ENCODE assay signal across 1 fruit fly cellular context in genomic region chr3R:9502416-9502763, dm6.
TF ChIP-seq lines count a peak whose summit lies in the region.

RhoL (minus strand) TSS chr3R:9502581.

TF ChIP-seq in whole organism, embryonic, 481 proteins besides CTCF, POLR2A, EP300 and RAD21 (continued from another document and continues in another):
- TF ChIP-seq CG5953 (GFP tag; IDR thresholded peaks at IDR 0.05; lab: Robert Waterston, UW) (0 out of 2 replicates have a peak, but pooled peaks have one; percentile 8), CG4360 (GFP tag; IDR thresholded peaks at IDR 0.05; lab: Robert Waterston, UW) (no peak), dati (GFP tag; IDR thresholded peaks at IDR 0.05; lab: Robert Waterston, UW) (no peak), bcd (GFP tag; optimal IDR thresholded peaks at IDR 0.05; lab: Kevin White, UChicago) (no peak), p53 (GFP tag; optimal IDR thresholded peaks at IDR 0.05; lab: Kevin White, UChicago) (no peak), CG2116 (GFP tag; optimal IDR thresholded peaks at IDR 0.05; lab: Kevin White, UChicago) (no peak), ac (GFP tag; optimal IDR thresholded peaks at IDR 0.05; lab: Kevin White, UChicago) (no peak), CoRest (tag; optimal IDR thresholded peaks at IDR 0.05; lab: Kevin White, UChicago) (no peak), CG7556 (GFP tag; optimal IDR thresholded peaks at IDR 0.05; lab: Kevin White, UChicago) (no peak), CG9876 (GFP tag; optimal IDR thresholded peaks at IDR 0.05; lab: Kevin White, UChicago) (no peak), stwl (tag; optimal IDR thresholded peaks at IDR 0.05; lab: Kevin White, UChicago) (no peak), vfl (GFP tag; optimal IDR thresholded peaks at IDR 0.05; lab: Kevin White, UChicago) (no peak), odd (GFP tag; optimal IDR thresholded peaks at IDR 0.05; lab: Kevin White, UChicago) (no peak), ara (GFP tag; IDR thresholded peaks at IDR 0.05; lab: Robert Waterston, UW) (no peak), CG12155 (GFP tag; optimal IDR thresholded peaks at IDR 0.05; lab: Kevin White, UChicago) (no peak), CG9797 (GFP tag; optimal IDR thresholded peaks at IDR 0.05; lab: Kevin White, UChicago) (no peak), CG10274 (GFP tag; optimal IDR thresholded peaks at IDR 0.05; lab: Kevin White, UChicago) (no peak), CG17385 (GFP tag; optimal IDR thresholded peaks at IDR 0.05; lab: Kevin White, UChicago) (peak; percentile 43), CG13775 (GFP tag; optimal IDR thresholded peaks at IDR 0.05; lab: Kevin White, UChicago) (no peak), fru (optimal IDR thresholded peaks at IDR 0.05; lab: Kevin White, UChicago) (no peak), CG7357 (GFP tag; IDR thresholded peaks at IDR 0.05; lab: Robert Waterston, UW) (no peak), CG3407 (GFP tag; optimal IDR thresholded peaks at IDR 0.05; lab: Kevin White, UChicago) (no peak), grau (tag; optimal IDR thresholded peaks at IDR 0.05; lab: Kevin White, UChicago) (peak; percentile 15), CG11504 (tag; optimal IDR thresholded peaks at IDR 0.05; lab: Kevin White, UChicago) (no peak), CG18619 (GFP tag; optimal IDR thresholded peaks at IDR 0.05; lab: Kevin White, UChicago) (no peak), CG10462 (GFP tag; optimal IDR thresholded peaks at IDR 0.05; lab: Kevin White, UChicago) (no peak), CG8478 (optimal IDR thresholded peaks at IDR 0.05; lab: Kevin White, UChicago) (no peak), crol (GFP tag; IDR thresholded peaks at IDR 0.05; lab: Robert Waterston, UW) (no peak), Asciz (GFP tag; optimal IDR thresholded peaks at IDR 0.05; lab: Kevin White, UChicago) (no peak), Ets65A (GFP tag; lab: Kevin White, UChicago) (no peak), CG1603 (tag; optimal IDR thresholded peaks at IDR 0.05; lab: Kevin White, UChicago) (no peak), CG2678 (tag; optimal IDR thresholded peaks at IDR 0.05; lab: Kevin White, UChicago) (no peak), ro (GFP tag; IDR thresholded peaks at IDR 0.05; lab: Robert Waterston, UW) (no peak), CG10654 (GFP tag; optimal IDR thresholded peaks at IDR 0.05; lab: Kevin White, UChicago) (no peak), NK7.1 (GFP tag; optimal IDR thresholded peaks at IDR 0.05; lab: Kevin White, UChicago) (no peak), jumu (GFP tag; optimal IDR thresholded peaks at IDR 0.05; lab: Kevin White, UChicago) (no peak), CG2202 (tag; optimal IDR thresholded peaks at IDR 0.05; lab: Kevin White, UChicago) (no peak), corto (GFP tag; optimal IDR thresholded peaks at IDR 0.05; lab: Kevin White, UChicago) (no peak), Sry-δ (GFP tag; optimal IDR thresholded peaks at IDR 0.05; lab: Kevin White, UChicago) (peak; percentile 0), usp (GFP tag; optimal IDR thresholded peaks at IDR 0.05; lab: Kevin White, UChicago) (no peak), CG10565 (GFP tag; optimal IDR thresholded peaks at IDR 0.05; lab: Kevin White, UChicago) (no peak), cwo (GFP tag; optimal IDR thresholded peaks at IDR 0.05; lab: Kevin White, UChicago) (peak; percentile 7), vvl (GFP tag; IDR thresholded peaks at IDR 0.05; lab: Robert Waterston, UW) (peak; percentile 39), CG6254 (GFP tag; optimal IDR thresholded peaks at IDR 0.05; lab: Kevin White, UChicago) (no peak), dan (GFP tag; IDR thresholded peaks at IDR 0.05; lab: Robert Waterston, UW) (no peak), CG6813 (GFP tag; optimal IDR thresholded peaks at IDR 0.05; lab: Kevin White, UChicago) (no peak), her (GFP tag; optimal IDR thresholded peaks at IDR 0.05; lab: Kevin White, UChicago) (peak; percentile 50), Med (GFP tag; lab: Kevin White, UChicago) (peak; percentile 88), amos (GFP tag; IDR thresholded peaks at IDR 0.05; lab: Robert Waterston, UW; ENCODE audit: partially characterized antibody) (no peak; the same call in 1 of the 2 replicates), CG15073 (GFP tag; optimal IDR thresholded peaks at IDR 0.05; lab: Kevin White, UChicago) (no peak), CG2120 (GFP tag; optimal IDR thresholded peaks at IDR 0.05; lab: Kevin White, UChicago) (peak; percentile 12), Rx (GFP tag; IDR thresholded peaks at IDR 0.05; lab: Robert Waterston, UW) (no peak), trem (tag; optimal IDR thresholded peaks at IDR 0.05; lab: Kevin White, UChicago) (no peak), tll (GFP tag; optimal IDR thresholded peaks at IDR 0.05; lab: Kevin White, UChicago) (no peak), slp2 (GFP tag; optimal IDR thresholded peaks at IDR 0.05; lab: Kevin White, UChicago) (no peak), CG34224 (GFP tag; IDR thresholded peaks at IDR 0.05; lab: Robert Waterston, UW; ENCODE audit: partially characterized antibody) (peak; percentile 35; the same call in 2 of the 3 replicates), CrebB (tag; optimal IDR thresholded peaks at IDR 0.05; lab: Kevin White, UChicago) (peak; percentile 64), CG18262 (tag; optimal IDR thresholded peaks at IDR 0.05; lab: Kevin White, UChicago) (no peak), CG4854 (GFP tag; optimal IDR thresholded peaks at IDR 0.05; lab: Kevin White, UChicago) (no peak), CG11696 (GFP tag; IDR thresholded peaks at IDR 0.05; lab: Robert Waterston, UW) (no peak), hb (GFP tag; IDR thresholded peaks at IDR 0.05; lab: Robert Waterston, UW; ENCODE audit: partially characterized antibody) (no peak), Nf-YA (GFP tag; IDR thresholded peaks at IDR 0.05; lab: Robert Waterston, UW) (0 out of 2 replicates have a peak, but pooled peaks have one; percentile 24), CG1529 (GFP tag; optimal IDR thresholded peaks at IDR 0.05; lab: Kevin White, UChicago) (no peak), Dll (GFP tag; IDR thresholded peaks at IDR 0.05; lab: Robert Waterston, UW; ENCODE audit: partially characterized antibody) (peak; percentile 57; the same call in 1 of the 4 replicates), Hey (tag; optimal IDR thresholded peaks at IDR 0.05; lab: Kevin White, UChicago) (no peak), Mrtf (GFP tag; IDR thresholded peaks at IDR 0.05; lab: Robert Waterston, UW) (no peak), zfh1 (GFP tag; IDR thresholded peaks at IDR 0.05; lab: Robert Waterston, UW) (no peak), exex (tag; optimal IDR thresholded peaks at IDR 0.05; lab: Kevin White, UChicago) (peak; percentile 53), croc (GFP tag; conservative IDR thresholded peaks at IDR 0.05; lab: Robert Waterston, UW) (no peak), Drgx (GFP tag; IDR thresholded peaks at IDR 0.05; lab: Robert Waterston, UW) (peak; percentile 45; the same call in 1 of the 2 replicates), Spps (tag; optimal IDR thresholded peaks at IDR 0.05; lab: Kevin White, UChicago) (no peak), H2.0 (GFP tag; IDR thresholded peaks at IDR 0.05; lab: Robert Waterston, UW) (no peak), CG11085 (GFP tag; IDR thresholded peaks at IDR 0.05; lab: Robert Waterston, UW) (no peak), wor (GFP tag; IDR thresholded peaks at IDR 0.05; lab: Robert Waterston, UW) (no peak), bsh (GFP tag; optimal IDR thresholded peaks at IDR 0.05; lab: Kevin White, UChicago) (no peak), CG7372 (GFP tag; IDR thresholded peaks at IDR 0.05; lab: Robert Waterston, UW) (no peak), lov (optimal IDR thresholded peaks at IDR 0.05; lab: Kevin White, UChicago) (no peak), lov (GFP tag; IDR thresholded peaks at IDR 0.05; lab: Robert Waterston, UW) (peak; percentile 58; the same call in 1 of the 3 replicates), CG11247 (GFP tag; IDR thresholded peaks at IDR 0.05; lab: Robert Waterston, UW) (no peak), CG13287 (GFP tag; IDR thresholded peaks at IDR 0.05; lab: Robert Waterston, UW; ENCODE audit: partially characterized antibody) (peak; percentile 73), CG9727 (GFP tag; optimal IDR thresholded peaks at IDR 0.05; lab: Kevin White, UChicago) (no peak), CG31388 (GFP tag; optimal IDR thresholded peaks at IDR 0.05; lab: Kevin White, UChicago) (no peak), CG31441 (GFP tag; IDR thresholded peaks at IDR 0.05; lab: Robert Waterston, UW) (no peak), br (optimal IDR thresholded peaks at IDR 0.05; lab: Kevin White, UChicago) (no peak), Fer3 (tag; optimal IDR thresholded peaks at IDR 0.05; lab: Kevin White, UChicago) (no peak), CG10321 (GFP tag; IDR thresholded peaks at IDR 0.05; lab: Robert Waterston, UW) (no peak), CG8944 (GFP tag; optimal IDR thresholded peaks at IDR 0.05; lab: Kevin White, UChicago) (no peak), HLH54F (GFP tag; optimal IDR thresholded peaks at IDR 0.05; lab: Kevin White, UChicago) (no peak), Sry-β (GFP tag; optimal IDR thresholded peaks at IDR 0.05; lab: Kevin White, UChicago) (no peak), CG2129 (GFP tag; IDR thresholded peaks at IDR 0.05; lab: Robert Waterston, UW; ENCODE audit: partially characterized antibody) (no peak), lab (GFP tag; optimal IDR thresholded peaks at IDR 0.05; lab: Kevin White, UChicago) (peak; percentile 60), fd3F (GFP tag; optimal IDR thresholded peaks at IDR 0.05; lab: Kevin White, UChicago) (no peak), CG15269 (tag; optimal IDR thresholded peaks at IDR 0.05; lab: Kevin White, UChicago) (no peak), CG7745 (tag; optimal IDR thresholded peaks at IDR 0.05; lab: Kevin White, UChicago) (no peak), grn (GFP tag; optimal IDR thresholded peaks at IDR 0.05; lab: Kevin White, UChicago) (peak; percentile 43), chn (GFP tag; optimal IDR thresholded peaks at IDR 0.05; lab: Kevin White, UChicago) (peak; percentile 37), klu (GFP tag; IDR thresholded peaks at IDR 0.05; lab: Robert Waterston, UW) (no peak), fd96Cb (tag; optimal IDR thresholded peaks at IDR 0.05; lab: Kevin White, UChicago) (no peak), ftz-f1 (GFP tag; optimal IDR thresholded peaks at IDR 0.05; lab: Kevin White, UChicago) (peak; percentile 74), pros (GFP tag; optimal IDR thresholded peaks at IDR 0.05; lab: Kevin White, UChicago) (peak; percentile 4), Pdp1 (GFP tag; optimal IDR thresholded peaks at IDR 0.05; lab: Kevin White, UChicago) (peak in 1 of 2 experiments; percentile 34), Fer2 (tag; optimal IDR thresholded peaks at IDR 0.05; lab: Kevin White, UChicago) (no peak), mirr (GFP tag; optimal IDR thresholded peaks at IDR 0.05; lab: Kevin White, UChicago) (peak; percentile 83), CG13296 (GFP tag; optimal IDR thresholded peaks at IDR 0.05; lab: Kevin White, UChicago) (peak; percentile 54), Dbx (GFP tag; IDR thresholded peaks at IDR 0.05; lab: Robert Waterston, UW) (peak; percentile 39; the same call in 1 of the 3 replicates), Dek (tag; optimal IDR thresholded peaks at IDR 0.05; lab: Kevin White, UChicago) (no peak), kay (GFP tag; optimal IDR thresholded peaks at IDR 0.05; lab: Kevin White, UChicago) (no peak), Rfx (GFP tag; IDR thresholded peaks at IDR 0.05; lab: Robert Waterston, UW) (peak; percentile 40; the same call in 1 of the 2 replicates), gsb-n (tag; optimal IDR thresholded peaks at IDR 0.05; lab: Kevin White, UChicago) (no peak), btn (GFP tag; optimal IDR thresholded peaks at IDR 0.05; lab: Kevin White, UChicago) (no peak), sqz (GFP tag; optimal IDR thresholded peaks at IDR 0.05; lab: Kevin White, UChicago) (no peak), CG18011 (GFP tag; optimal IDR thresholded peaks at IDR 0.05; lab: Kevin White, UChicago) (no peak), gro (GFP tag; optimal IDR thresholded peaks at IDR 0.05; lab: Kevin White, UChicago) (peak; percentile 61), Nf-YC (tag; optimal IDR thresholded peaks at IDR 0.05; lab: Kevin White, UChicago) (peak; percentile 67), zen2 (GFP tag; IDR thresholded peaks at IDR 0.05; lab: Robert Waterston, UW; ENCODE audit: partially characterized antibody) (peak; percentile 50; the same call in 2 of the 3 replicates), ttk (GFP tag; IDR thresholded peaks at IDR 0.05; lab: Robert Waterston, UW) (no peak), CG18476 (GFP tag; optimal IDR thresholded peaks at IDR 0.05; lab: Kevin White, UChicago) (no peak), Ets97D (GFP tag; optimal IDR thresholded peaks at IDR 0.05; lab: Kevin White, UChicago) (no peak), MESR4 (GFP tag; optimal IDR thresholded peaks at IDR 0.05; lab: Kevin White, UChicago) (peak; percentile 5), CG34376 (GFP tag; optimal IDR thresholded peaks at IDR 0.05; lab: Kevin White, UChicago) (peak; percentile 75), sd (tag; optimal IDR thresholded peaks at IDR 0.05; lab: Kevin White, UChicago) (no peak), GATAe (GFP tag; conservative IDR thresholded peaks at IDR 0.05; lab: Robert Waterston, UW) (no peak; the same call in 1 of the 2 replicates), pnt (GFP tag; optimal IDR thresholded peaks at IDR 0.05; lab: Kevin White, UChicago) (no peak), schlank (tag; optimal IDR thresholded peaks at IDR 0.05; lab: Kevin White, UChicago) (no peak), CG4730 (GFP tag; IDR thresholded peaks at IDR 0.05; lab: Robert Waterston, UW) (no peak), CG14014 (GFP tag; IDR thresholded peaks at IDR 0.05; lab: Robert Waterston, UW) (peak; percentile 12; the same call in 1 of the 2 replicates), CG31365 (tag; optimal IDR thresholded peaks at IDR 0.05; lab: Kevin White, UChicago) (no peak), CG18599 (GFP tag; optimal IDR thresholded peaks at IDR 0.05; lab: Kevin White, UChicago) (no peak), CG4707 (GFP tag; optimal IDR thresholded peaks at IDR 0.05; lab: Kevin White, UChicago) (peak; percentile 36), z (GFP tag; IDR thresholded peaks at IDR 0.05; lab: Robert Waterston, UW) (no peak), ssp (GFP tag; IDR thresholded peaks at IDR 0.05; lab: Robert Waterston, UW) (no peak), cad (GFP tag; optimal IDR thresholded peaks at IDR 0.05; lab: Kevin White, UChicago) (no peak), Hsf (GFP tag; optimal IDR thresholded peaks at IDR 0.05; lab: Kevin White, UChicago) (no peak), YL-1 (GFP tag; optimal IDR thresholded peaks at IDR 0.05; lab: Kevin White, UChicago) (no peak), fd102C (GFP tag; optimal IDR thresholded peaks at IDR 0.05; lab: Kevin White, UChicago) (no peak), sisA (GFP tag; IDR thresholded peaks at IDR 0.05; lab: Robert Waterston, UW) (no peak), aop (GFP tag; IDR thresholded peaks at IDR 0.05; lab: Robert Waterston, UW) (no peak)
